Worm (Caenorhabditis elegans) whole organism, L4/young adult: Measurements from ENCODE around the gene F47B8.1.

Experiments
- W03F9.2 ChIP-seq: fragments of 150-350 bp; optimal IDR thresholded peaks from 2 replicates; lab custom pipeline; 2014; ENCODE audit warnings: missing biosample characterization, missing genetic modification characterization
- dao-5 ChIP-seq: sonication (generic microtip); optimal IDR thresholded peaks from 2 replicates; lab custom pipeline; 2016; ENCODE audit warnings: missing genotype, missing genetic modification characterization, moderate library complexity, missing compliant biosample characterization
- him-1 ChIP-seq: sonication (generic microtip); optimal IDR thresholded peaks from 2 replicates; lab custom pipeline; 2016; ENCODE audit warnings: missing genotype, missing genetic modification reagents, missing genetic modification characterization, missing compliant biosample characterization

ce11 chrV:14268616-14269015, 45.5 kb downstream of the F47B8.1 start, which contains the start of gene F40G12.4:
- no peak for TF ChIP-seq him-1
- TF ChIP-seq dao-5 = no peak
- TF ChIP-seq W03F9.2 = no peak
